Fruit fly (Drosophila melanogaster): ENCODE results near the gene Ets21C.

Gene Ets21C

dm6 chr2L:574226-574625 is 21.5 kb upstream of the Ets21C start, which contains the start of the genes Ipk2 and cold (continued):
- TF ChIP-seq tgo (GFP tag; IDR thresholded peaks at IDR 0.05), result peak; percentile 58
- peak; percentile 94 for TF ChIP-seq kah (GFP tag; optimal IDR thresholded peaks at IDR 0.05)
- peak; percentile 66 for TF ChIP-seq stwl (tag; optimal IDR thresholded peaks at IDR 0.05)
- no peak for TF ChIP-seq sim (GFP tag; IDR thresholded peaks at IDR 0.05)
- no peak for TF ChIP-seq Hmx (GFP tag; optimal IDR thresholded peaks at IDR 0.05)
- TF ChIP-seq dpn (GFP tag; optimal IDR thresholded peaks at IDR 0.05), result peak; percentile 84 to 87
- peak; percentile 40; the same call in 1 of the 2 replicates for TF ChIP-seq ato (GFP tag; IDR thresholded peaks at IDR 0.05; ENCODE audit: partially characterized antibody)
- peak; percentile 72 for TF ChIP-seq Fer3 (tag; optimal IDR thresholded peaks at IDR 0.05)
- TF ChIP-seq Usf (GFP tag; optimal IDR thresholded peaks at IDR 0.05), result peak; percentile 65
- peak; percentile 67 for TF ChIP-seq CG3407 (GFP tag; optimal IDR thresholded peaks at IDR 0.05)
- TF ChIP-seq Hmr (GFP tag; optimal IDR thresholded peaks at IDR 0.05), result peak; percentile 86
- TF ChIP-seq eyg (GFP tag; optimal IDR thresholded peaks at IDR 0.05), result peak; percentile 76
- TF ChIP-seq CG13287 (GFP tag; IDR thresholded peaks at IDR 0.05; ENCODE audit: partially characterized antibody), result peak; percentile 59
- no peak for TF ChIP-seq btn (GFP tag; optimal IDR thresholded peaks at IDR 0.05)
- TF ChIP-seq Drgx (GFP tag; IDR thresholded peaks at IDR 0.05), result peak; percentile 40; the same call in 1 of the 2 replicates
- TF ChIP-seq phol (tag; optimal IDR thresholded peaks at IDR 0.05), result peak; percentile 88
- peak; percentile 85 for TF ChIP-seq CG18619 (GFP tag; optimal IDR thresholded peaks at IDR 0.05)
- TF ChIP-seq GATAe (GFP tag; conservative IDR thresholded peaks at IDR 0.05), result peak; percentile 56; the same call in 1 of the 2 replicates
- no peak for TF ChIP-seq grn (GFP tag; optimal IDR thresholded peaks at IDR 0.05)
- TF ChIP-seq CG12769 (tag; optimal IDR thresholded peaks at IDR 0.05), result no peak
- no peak for TF ChIP-seq eve (GFP tag; optimal IDR thresholded peaks at IDR 0.05)
- TF ChIP-seq Pdp1 (GFP tag; optimal IDR thresholded peaks at IDR 0.05), result peak in 1 of 2 experiments; percentile 81
- TF ChIP-seq crc (GFP tag; optimal IDR thresholded peaks at IDR 0.05), result no peak
- peak; percentile 20 for TF ChIP-seq gfzf (GFP tag; optimal IDR thresholded peaks at IDR 0.05)
- peak; percentile 75 for TF ChIP-seq E2f1 (GFP tag; IDR thresholded peaks at IDR 0.05)
- TF ChIP-seq gsb-n (tag; optimal IDR thresholded peaks at IDR 0.05), result no peak
- TF ChIP-seq chn (GFP tag; optimal IDR thresholded peaks at IDR 0.05), result peak; percentile 78
- peak; percentile 86 for TF ChIP-seq CG10543 (GFP tag; optimal IDR thresholded peaks at IDR 0.05)
- TF ChIP-seq Max (GFP tag; optimal IDR thresholded peaks at IDR 0.05), result peak; percentile 89
- TF ChIP-seq CG7372 (GFP tag; IDR thresholded peaks at IDR 0.05), result peak; percentile 66
- peak; percentile 69 for TF ChIP-seq CG4328 (GFP tag; optimal IDR thresholded peaks at IDR 0.05)
- peak; percentile 50 for TF ChIP-seq pb (GFP tag; optimal IDR thresholded peaks at IDR 0.05)
- peak; percentile 83 for TF ChIP-seq CG3281 (GFP tag; optimal IDR thresholded peaks at IDR 0.05)
- no peak for TF ChIP-seq Lpt (GFP tag; optimal IDR thresholded peaks at IDR 0.05)
- no peak for TF ChIP-seq CG13894 (tag; optimal IDR thresholded peaks at IDR 0.05)
- peak; percentile 51; the same call in 2 of the 3 replicates for TF ChIP-seq CG34422 (GFP tag; IDR thresholded peaks at IDR 0.05)
- peak; percentile 50 for TF ChIP-seq CG1603 (tag; optimal IDR thresholded peaks at IDR 0.05)
- no peak for TF ChIP-seq CG15601 (tag; optimal IDR thresholded peaks at IDR 0.05)
- TF ChIP-seq wek (GFP tag; optimal IDR thresholded peaks at IDR 0.05), result no peak
- TF ChIP-seq CG8359 (GFP tag; optimal IDR thresholded peaks at IDR 0.05; ENCODE audit: borderline replicate concordance), result no peak
- peak; percentile 62 for TF ChIP-seq Rx (GFP tag; IDR thresholded peaks at IDR 0.05)
- TF ChIP-seq schlank (tag; optimal IDR thresholded peaks at IDR 0.05), result peak; percentile 22
- no peak for TF ChIP-seq CG1832 (GFP tag; optimal IDR thresholded peaks at IDR 0.05)
- TF ChIP-seq Jarid2 (GFP tag; optimal IDR thresholded peaks at IDR 0.05), result peak; percentile 1
- TF ChIP-seq CG7839 (tag; optimal IDR thresholded peaks at IDR 0.05), result peak; percentile 82
- peak; percentile 85 for TF ChIP-seq CG18476 (GFP tag; optimal IDR thresholded peaks at IDR 0.05)
- no peak for TF ChIP-seq Dfd (GFP tag; optimal IDR thresholded peaks at IDR 0.05)
- no peak for TF ChIP-seq crol (GFP tag; IDR thresholded peaks at IDR 0.05)
- TF ChIP-seq CG10565 (GFP tag; optimal IDR thresholded peaks at IDR 0.05), result peak; percentile 51
- peak; percentile 63; the same call in 1 of the 2 replicates for TF ChIP-seq CG14014 (GFP tag; IDR thresholded peaks at IDR 0.05)

Data from whole organism, embryonic.